Fruit fly (Drosophila melanogaster) whole organism, adult: ENCODE data around the gene Sugb.

Experiments used
- Crg-1 ChIP-seq: fragments of 200-800 bp; sonication (Bioruptor generic); optimal IDR thresholded peaks from 2 replicates; lab custom pipeline; 2016; ENCODE audit warnings: missing biosample characterization, missing genetic modification characterization
- Mnt ChIP-seq: fragments of 200-800 bp; sonication (Bioruptor generic); optimal IDR thresholded peaks from 2 replicates; lab custom pipeline; 2016; ENCODE audit warnings: missing biosample characterization, mild to moderate bottlenecking, missing genetic modification characterization

- TF ChIP-seq Crg-1 (no peak), Mnt (no peak)
These were observed 5.4 kb upstream of the Sugb start for dm6 chr3L:11678313-11678817.
